Worm (Caenorhabditis elegans) whole organism, midembryonic: ENCODE data around the gene dhs-19.

Experiments
- T22C8.4 ChIP-seq: fragments of 200-800 bp; sonication (Bioruptor generic); IDR thresholded peaks from 2 replicates; pipeline ENCODE4 v1.3.6; 2022; ENCODE audit warnings: missing genetic modification characterization, missing compliant biosample characterization
- flt-1 ChIP-seq: fragments of 200-800 bp; sonication (Bioruptor generic); IDR thresholded peaks from 2 replicates; pipeline ENCODE4 v1.3.6; 2022; ENCODE audit warnings: missing genetic modification characterization, missing compliant biosample characterization
- klf-2 ChIP-seq: fragments of 200-800 bp; sonication (Bioruptor generic); conservative IDR thresholded peaks from 2 replicates; pipeline ENCODE4 v1.3.6; 2022; ENCODE audit warnings: missing genetic modification reagents, missing genetic modification characterization, missing compliant biosample characterization
- med-1 ChIP-seq: sonication (generic microtip); optimal IDR thresholded peaks from 2 replicates; lab custom pipeline; 2017; ENCODE audit warnings: missing genetic modification characterization, mild to moderate bottlenecking, missing compliant biosample characterization, antibody characterized with exemption, missing genetic modification reagents; ENCODE audit not compliant: insufficient read depth
- ref-1 ChIP-seq: fragments of 200-800 bp; sonication (Bioruptor generic); conservative IDR thresholded peaks from 2 replicates; pipeline ENCODE4 v1.3.6; 2022; ENCODE audit warnings: missing genetic modification reagents, missing genetic modification characterization, missing compliant biosample characterization
- ztf-29 ChIP-seq: fragments of 200-800 bp; sonication (Bioruptor generic); IDR thresholded peaks from 2 replicates; pipeline ENCODE4 v1.3.6; 2022; ENCODE audit warnings: missing genetic modification reagents, missing genetic modification characterization, missing compliant biosample characterization

ce11 chrV:11532535-11532853 is 42.2 kb upstream of the dhs-19 start:
- TF ChIP-seq med-1 (GFP tag; lab: Kevin White, UChicago) (no peak), flt-1 (GFP tag; lab: Robert Waterston, UW) (no peak), ref-1 (GFP tag; lab: Robert Waterston, UW) (no peak), klf-2 (GFP tag; lab: Robert Waterston, UW) (no peak), T22C8.4 (GFP tag; lab: Robert Waterston, UW) (no peak), ztf-29 (GFP tag; lab: Robert Waterston, UW) (no peak)
